Worm (Caenorhabditis elegans): ENCODE results near the gene col-76.
A peak's percentile ranks its signal among the peaks of the same experiment; 100 is the strongest.

col-76 gene

DNA sequence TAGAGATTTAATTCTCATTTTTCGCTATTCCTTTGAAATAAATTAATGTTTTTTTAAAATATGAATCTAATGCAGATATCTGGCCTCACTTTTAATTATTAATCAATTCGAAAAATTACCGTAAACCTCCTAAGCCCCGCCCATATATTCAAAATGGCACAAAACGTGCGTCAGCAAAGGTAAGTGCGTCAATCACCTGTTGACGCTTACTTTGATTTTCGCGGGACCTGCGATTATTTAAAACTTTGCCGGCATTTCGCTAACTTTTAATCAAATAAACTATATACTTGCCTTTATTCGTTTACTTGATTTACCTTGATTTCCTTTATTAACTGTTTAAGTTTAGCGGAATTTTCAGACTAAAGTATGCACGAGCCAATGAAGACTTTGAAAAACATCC lies 46.1 kb upstream of the col-76 start, which contains the start of gene pch-2 (continued):
- no peak for TF ChIP-seq unc-86 (tag; optimal IDR thresholded peaks at IDR 0.05)

ce11 chrII:8160916-8161315 lies 43.2 kb upstream of the col-76 start:
- TF ChIP-seq mdl-1 (tag; optimal IDR thresholded peaks at IDR 0.05) (no peak), egl-27 (tag; optimal IDR thresholded peaks at IDR 0.05) (no peak), lin-35 (GFP tag; optimal IDR thresholded peaks at IDR 0.05) (no peak), dpl-1 (GFP tag; optimal IDR thresholded peaks at IDR 0.05) (no peak), nhr-28 (tag; optimal IDR thresholded peaks at IDR 0.05) (no peak), ceh-90 (tag; optimal IDR thresholded peaks at IDR 0.05) (no peak), Y116A8C.19 (tag; optimal IDR thresholded peaks at IDR 0.05; ENCODE audit: borderline replicate concordance) (no peak), sup-37 (GFP tag; optimal IDR thresholded peaks at IDR 0.05) (no peak), zip-4 (GFP tag; optimal IDR thresholded peaks at IDR 0.05) (no peak), fkh-10 (GFP tag; optimal IDR thresholded peaks at IDR 0.05) (no peak), lin-13 (GFP tag; optimal IDR thresholded peaks at IDR 0.05) (no peak), aha-1 (tag; optimal IDR thresholded peaks at IDR 0.05) (no peak), ztf-4 (tag; optimal IDR thresholded peaks at IDR 0.05) (no peak)

ce11 chrII:8162120-8162648 lies 42.0 kb upstream of the col-76 start, which contains the start of the genes emb-27 and rrf-3:
Gene emb-27, minus strand, starts transcription at chrII:8162170.
Gene rrf-3, plus strand, starts transcription at chrII:8162465.
- TF ChIP-seq zag-1 (tag; optimal IDR thresholded peaks at IDR 0.05) (no peak), elt-2 (tag; optimal IDR thresholded peaks at IDR 0.05) (no peak), zip-4 (GFP tag; optimal IDR thresholded peaks at IDR 0.05) (no peak), nhr-20 (tag; optimal IDR thresholded peaks at IDR 0.05) (peak; percentile 15), ceh-8 (GFP tag; optimal IDR thresholded peaks at IDR 0.05) (no peak), nhr-90 (tag; optimal IDR thresholded peaks at IDR 0.05; ENCODE audit: poor library complexity) (no peak), ceh-90 (tag; optimal IDR thresholded peaks at IDR 0.05) (no peak), rnt-1 (tag; optimal IDR thresholded peaks at IDR 0.05) (peak; percentile 34), sup-37 (GFP tag; optimal IDR thresholded peaks at IDR 0.05) (no peak), nhr-237 (tag; optimal IDR thresholded peaks at IDR 0.05) (no peak), dpl-1 (GFP tag; optimal IDR thresholded peaks at IDR 0.05) (peak; percentile 65 to 84 (median 73)), mab-9 (GFP tag; IDR thresholded peaks at IDR 0.05) (no peak), ztf-4 (tag; optimal IDR thresholded peaks at IDR 0.05) (no peak), sox-4 (tag; optimal IDR thresholded peaks at IDR 0.05) (no peak), swsn-7 (tag; optimal IDR thresholded peaks at IDR 0.05) (peak; percentile 14), unc-86 (tag; optimal IDR thresholded peaks at IDR 0.05) (no peak), efl-1 (optimal IDR thresholded peaks at IDR 0.05) (peak; percentile 65 to 73), efl-1 (GFP tag; optimal IDR thresholded peaks at IDR 0.05 in 1 of 2) (peak; percentile 80 to 96), lin-13 (GFP tag; optimal IDR thresholded peaks at IDR 0.05) (peak; percentile 16), lin-14 (GFP tag; optimal IDR thresholded peaks at IDR 0.05) (peak; percentile 64), nhr-85 (tag) (peak; percentile 33), unc-130 (tag; optimal IDR thresholded peaks at IDR 0.05) (no peak), fkh-4 (tag; optimal IDR thresholded peaks at IDR 0.05; ENCODE audit: borderline replicate concordance) (no peak), isw-1 (GFP tag; IDR thresholded peaks at IDR 0.05) (no peak), C16A3.4 (tag; optimal IDR thresholded peaks at IDR 0.05) (peak; percentile 77), xbp-1 (tag; optimal IDR thresholded peaks at IDR 0.05) (peak; percentile 25), nhr-47 (tag; optimal IDR thresholded peaks at IDR 0.05) (peak; percentile 15), pqm-1 (tag; optimal IDR thresholded peaks at IDR 0.05) (no peak), C04F5.9 (tag; optimal IDR thresholded peaks at IDR 0.05) (peak; percentile 13), ceh-82 (tag; optimal IDR thresholded peaks at IDR 0.05) (peak in 1 of 3 experiments; percentile 51), nhr-76 (tag; optimal IDR thresholded peaks at IDR 0.05) (no peak), F16B12.6 (tag; optimal IDR thresholded peaks at IDR 0.05) (peak; percentile 42), snu-23 (GFP tag; optimal IDR thresholded peaks at IDR 0.05) (peak; percentile 56), lin-35 (GFP tag; optimal IDR thresholded peaks at IDR 0.05) (peak; percentile 75 to 83), nhr-12 (tag; optimal IDR thresholded peaks at IDR 0.05) (no peak), hlh-4 (tag; optimal IDR thresholded peaks at IDR 0.05) (no peak), nhr-71 (tag; optimal IDR thresholded peaks at IDR 0.05) (no peak), ceh-63 (GFP tag; optimal IDR thresholded peaks at IDR 0.05) (no peak), lsy-2 (tag; optimal IDR thresholded peaks at IDR 0.05) (peak; percentile 47 to 88), nhr-28 (tag; optimal IDR thresholded peaks at IDR 0.05) (no peak), nhr-77 (tag; optimal IDR thresholded peaks at IDR 0.05) (no peak), Y116A8C.19 (tag; optimal IDR thresholded peaks at IDR 0.05; ENCODE audit: borderline replicate concordance) (no peak), vab-15 (tag; optimal IDR thresholded peaks at IDR 0.05) (no peak), fkh-8 (tag; optimal IDR thresholded peaks at IDR 0.05) (no peak)

Measured in whole organism, L1 larva.